Fruit fly (Drosophila melanogaster): Measurements from ENCODE around the gene Liprin-alpha.

The Liprin-alpha gene

dm6 chr2L:6693794-6694254 is 29.9 kb upstream of the Liprin-alpha start (continued):
- TF ChIP-seq fd59A (GFP tag; optimal IDR thresholded peaks at IDR 0.05), result peak; percentile 54
- peak; percentile 11 for TF ChIP-seq Sox15 (GFP tag; optimal IDR thresholded peaks at IDR 0.05)
- peak; percentile 18 for TF ChIP-seq cyc (GFP tag; optimal IDR thresholded peaks at IDR 0.05)
- peak; percentile 61 for TF ChIP-seq CG10631 (GFP tag; optimal IDR thresholded peaks at IDR 0.05)
- peak; percentile 7 for TF ChIP-seq Ets21C (GFP tag; optimal IDR thresholded peaks at IDR 0.05)
- TF ChIP-seq CG3032 (tag; optimal IDR thresholded peaks at IDR 0.05), result peak; percentile 77
- TF ChIP-seq Blimp-1 (GFP tag; optimal IDR thresholded peaks at IDR 0.05), result no peak
- TF ChIP-seq fkh (GFP tag; optimal IDR thresholded peaks at IDR 0.05), result no peak
- peak; percentile 44 for TF ChIP-seq CG34406 (GFP tag; optimal IDR thresholded peaks at IDR 0.05)
- peak; percentile 2 for TF ChIP-seq CG8319 (GFP tag; optimal IDR thresholded peaks at IDR 0.05)
- no peak for TF ChIP-seq Hr38 (GFP tag; optimal IDR thresholded peaks at IDR 0.05)
- peak; percentile 33 for TF ChIP-seq CG6792 (GFP tag; optimal IDR thresholded peaks at IDR 0.05)

DNA sequence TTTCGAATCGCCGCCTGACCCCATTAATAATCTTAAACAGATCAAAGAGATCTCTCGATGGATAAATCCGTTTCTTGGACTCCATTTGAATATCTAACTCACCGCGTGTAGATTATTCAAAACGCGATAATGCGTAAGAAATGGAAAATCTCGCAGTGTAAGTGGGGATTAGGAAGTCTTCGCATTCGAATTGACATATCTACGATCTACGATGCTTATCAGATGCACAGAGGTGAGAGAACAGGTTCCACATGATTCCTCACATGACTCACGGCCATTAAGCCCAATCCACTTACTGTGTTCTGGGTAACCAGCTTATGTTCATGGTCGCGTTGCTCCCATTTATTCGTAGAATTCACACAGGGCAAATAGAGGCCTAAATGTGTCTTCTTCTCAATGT is 27.5 kb upstream of the Liprin-alpha start:
- no peak for TF ChIP-seq Hr38 (GFP tag; optimal IDR thresholded peaks at IDR 0.05)
- no peak for TF ChIP-seq net (GFP tag; optimal IDR thresholded peaks at IDR 0.05)
- no peak for TF ChIP-seq Lpt (GFP tag; optimal IDR thresholded peaks at IDR 0.05)
- no peak for TF ChIP-seq CG3919 (GFP tag; optimal IDR thresholded peaks at IDR 0.05)
- TF ChIP-seq acj6 (GFP tag; optimal IDR thresholded peaks at IDR 0.05), result no peak
- no peak for TF ChIP-seq CG8119 (GFP tag; IDR thresholded peaks at IDR 0.05)
- no peak for TF ChIP-seq Met (GFP tag; optimal IDR thresholded peaks at IDR 0.05)
- no peak for TF ChIP-seq OdsH (GFP tag; optimal IDR thresholded peaks at IDR 0.05)
- no peak for TF ChIP-seq cyc (GFP tag; optimal IDR thresholded peaks at IDR 0.05)
- no peak for TF ChIP-seq svp (GFP tag)
- no peak for TF ChIP-seq CG4318 (GFP tag; optimal IDR thresholded peaks at IDR 0.05)
- TF ChIP-seq CG32006 (GFP tag; optimal IDR thresholded peaks at IDR 0.05), result no peak

DNA sequence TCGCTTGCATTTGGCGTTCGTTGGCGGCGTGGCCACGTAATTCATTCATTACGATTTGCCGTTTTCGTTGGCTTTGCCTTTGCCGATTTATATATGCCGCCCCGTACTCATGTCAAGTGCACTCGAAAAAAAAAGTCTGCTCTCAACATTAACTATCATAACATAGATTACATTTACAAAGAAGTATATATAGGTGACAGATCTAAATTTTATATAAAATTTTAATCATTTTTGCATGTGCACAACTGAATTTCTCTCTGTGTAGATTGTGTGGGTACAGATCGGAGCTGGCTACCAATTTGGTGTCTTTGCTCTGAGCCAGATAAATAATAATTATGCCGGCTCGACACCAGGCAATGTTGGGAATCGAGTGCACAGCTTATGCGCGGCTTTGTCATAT is 25.3 kb upstream of the Liprin-alpha start:
- TF ChIP-seq vri (GFP tag; optimal IDR thresholded peaks at IDR 0.05) (peak; percentile 46), Sox15 (GFP tag; optimal IDR thresholded peaks at IDR 0.05) (peak; percentile 6), acj6 (GFP tag; optimal IDR thresholded peaks at IDR 0.05) (peak; percentile 66), OdsH (GFP tag; optimal IDR thresholded peaks at IDR 0.05) (peak; percentile 81), Ets96B (tag; optimal IDR thresholded peaks at IDR 0.05) (peak; percentile 67), Eip75B (GFP tag; optimal IDR thresholded peaks at IDR 0.05) (peak; percentile 68), Eip78C (GFP tag) (peak; percentile 94), dac (GFP tag; optimal IDR thresholded peaks at IDR 0.05) (peak; percentile 34), CG10669 (GFP tag; optimal IDR thresholded peaks at IDR 0.05) (peak; percentile 58), CG6163 (GFP tag; IDR thresholded peaks at IDR 0.05) (peak; percentile 88), CG8119 (GFP tag; IDR thresholded peaks at IDR 0.05) (peak; percentile 81), Met (GFP tag; optimal IDR thresholded peaks at IDR 0.05) (peak; percentile 79), cyc (GFP tag; optimal IDR thresholded peaks at IDR 0.05) (peak; percentile 74), CG15336 (GFP tag; IDR thresholded peaks at IDR 0.05) (peak; percentile 83), fd85E (GFP tag; optimal IDR thresholded peaks at IDR 0.05) (no peak), Blimp-1 (GFP tag; optimal IDR thresholded peaks at IDR 0.05) (peak; percentile 26), CG6808 (GFP tag; optimal IDR thresholded peaks at IDR 0.05) (peak; percentile 16), svp (GFP tag) (peak; percentile 81), fd59A (GFP tag; optimal IDR thresholded peaks at IDR 0.05) (peak; percentile 21), CG31627 (GFP tag; optimal IDR thresholded peaks at IDR 0.05) (peak; percentile 75), CG7368 (GFP tag; optimal IDR thresholded peaks at IDR 0.05) (peak; percentile 57), lz (GFP tag; optimal IDR thresholded peaks at IDR 0.05) (peak; percentile 74), CG9139 (GFP tag; optimal IDR thresholded peaks at IDR 0.05) (no peak), CG34406 (GFP tag; optimal IDR thresholded peaks at IDR 0.05) (peak; percentile 69), CG11294 (GFP tag; IDR thresholded peaks at IDR 0.05) (peak; percentile 62), CG16779 (tag; optimal IDR thresholded peaks at IDR 0.05) (no peak), CG32006 (GFP tag; optimal IDR thresholded peaks at IDR 0.05) (peak; percentile 71), pdm3 (GFP tag; optimal IDR thresholded peaks at IDR 0.05) (peak; percentile 77), Hr38 (GFP tag; optimal IDR thresholded peaks at IDR 0.05) (no peak), Eip93F (GFP tag; optimal IDR thresholded peaks at IDR 0.05) (no peak), achi (GFP tag; optimal IDR thresholded peaks at IDR 0.05) (peak; percentile 65), Lpt (GFP tag; optimal IDR thresholded peaks at IDR 0.05) (peak; percentile 68), CG11902 (GFP tag; optimal IDR thresholded peaks at IDR 0.05) (peak; percentile 56), CG4318 (GFP tag; optimal IDR thresholded peaks at IDR 0.05) (peak; percentile 47), CG6276 (GFP tag; optimal IDR thresholded peaks at IDR 0.05) (peak; percentile 77), net (GFP tag; optimal IDR thresholded peaks at IDR 0.05) (peak; percentile 57), spab (GFP tag; optimal IDR thresholded peaks at IDR 0.05) (peak; percentile 50), salr (GFP tag; optimal IDR thresholded peaks at IDR 0.05) (peak in 1 of 2 experiments; percentile 49), esn (GFP tag; optimal IDR thresholded peaks at IDR 0.05) (peak; percentile 79), CG10631 (GFP tag; optimal IDR thresholded peaks at IDR 0.05) (peak; percentile 72)

Measured in whole organism, prepupa.